Worm (Caenorhabditis elegans) whole organism, dauer: Measurements from ENCODE around the gene F58B4.7.

Source experiments
- unc-62 ChIP-seq: sonication (generic microtip); optimal IDR thresholded peaks from 2 replicates; lab custom pipeline; 2017; ENCODE audit warnings: missing biosample characterization, missing genetic modification reagents, missing genetic modification characterization

F58B4.7 gene

ce11 chrV:10947930-10948329, 24.8 kb upstream of the F58B4.7 start, which contains the start of gene F17C11.2:
TSS of gene F17C11.2 (plus strand) at chrV:10948230.
- TF ChIP-seq unc-62 (GFP tag; lab: Kevin White, UChicago) = no peak

DNA sequence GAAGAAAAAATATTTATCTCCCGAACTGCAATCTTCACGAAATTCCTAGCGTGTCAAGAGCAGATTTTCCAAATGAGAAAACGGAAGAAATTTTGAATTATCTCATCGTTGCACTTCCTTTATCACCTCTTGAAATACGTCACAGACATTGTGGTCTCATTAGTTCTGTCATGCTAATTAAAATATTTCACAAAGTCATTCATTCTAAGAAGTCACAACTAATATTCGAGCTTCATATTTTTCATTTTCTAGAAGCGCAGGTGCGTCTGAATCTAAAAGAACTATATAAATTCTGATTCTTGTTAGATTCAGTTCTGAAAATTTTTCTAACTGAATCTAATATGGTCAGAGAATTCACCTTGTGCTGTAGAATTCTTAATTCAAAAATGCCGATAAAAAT, 24.1 kb upstream of the F58B4.7 start:
- no peak for TF ChIP-seq unc-62 (GFP tag; lab: Kevin White, UChicago)

ce11 chrV:10944903-10945302, 21.8 kb upstream of the F58B4.7 start:
- TF ChIP-seq unc-62 (GFP tag; lab: Kevin White, UChicago) = no peak

- TF ChIP-seq unc-62 (GFP tag; lab: Kevin White, UChicago) = no peak
These were observed 19.0 kb upstream of the F58B4.7 start, which contains the start of gene zip-9 for ce11 chrV:10942161-10942560. TSS of gene zip-9 (plus strand) at chrV:10942461.

ce11 chrV:10941150-10941549, 18.0 kb upstream of the F58B4.7 start, which contains the start of gene F17C11.26:
TSS of gene F17C11.26 (plus strand) at chrV:10941450.
- no peak for TF ChIP-seq unc-62 (GFP tag; lab: Kevin White, UChicago)

DNA sequence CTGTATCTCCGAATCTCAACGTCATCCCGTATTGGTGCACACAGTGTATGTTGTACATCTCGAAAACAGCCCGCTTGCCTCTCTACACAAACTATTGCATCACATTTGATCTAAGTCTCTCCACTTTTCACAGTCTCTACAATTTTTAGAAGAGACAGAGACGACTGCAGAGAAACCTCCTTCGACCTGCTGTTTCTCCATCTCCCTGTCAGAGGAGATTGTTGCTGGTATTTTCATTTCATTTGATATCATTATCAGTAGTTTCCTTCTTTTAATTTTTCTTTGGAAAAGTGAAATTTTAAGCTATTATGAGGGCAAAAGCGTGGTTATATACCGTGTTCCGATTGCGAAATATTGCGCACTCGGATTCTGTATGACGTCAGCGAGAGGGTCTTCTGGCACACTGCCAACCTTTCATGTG, 17.5 kb upstream of the F58B4.7 start:
- TF ChIP-seq unc-62 (GFP tag; lab: Kevin White, UChicago) = no peak

ce11 chrV:10939990-10940570, 17.0 kb upstream of the F58B4.7 start:
- no peak for TF ChIP-seq unc-62 (GFP tag; lab: Kevin White, UChicago)

ce11 chrV:10938739-10939138, 15.6 kb upstream of the F58B4.7 start, which contains the start of gene F17C11.11:
TSS of gene F17C11.11 (minus strand) at chrV:10938817.
- TF ChIP-seq unc-62 (GFP tag; lab: Kevin White, UChicago) = no peak

DNA sequence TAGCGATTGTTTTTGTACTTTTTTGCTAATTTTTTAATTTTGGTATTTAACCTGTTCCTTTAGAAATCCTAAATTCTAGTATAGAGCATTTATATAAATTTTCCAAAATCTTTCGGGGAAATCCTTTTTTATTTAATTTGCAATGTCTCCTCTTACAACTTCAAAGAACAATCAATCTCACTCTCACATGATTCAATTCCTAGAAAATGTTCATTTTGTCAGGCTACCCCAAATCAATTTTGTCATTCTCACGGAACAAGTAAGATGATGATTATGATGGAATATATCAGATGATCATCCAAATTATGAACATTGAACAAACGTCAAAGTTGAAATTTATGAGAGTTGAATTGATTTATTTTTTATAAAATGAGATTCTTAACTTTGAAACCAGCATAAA, 14.2 kb upstream of the F58B4.7 start:
- no peak for TF ChIP-seq unc-62 (GFP tag; lab: Kevin White, UChicago)

- no peak for TF ChIP-seq unc-62 (GFP tag; lab: Kevin White, UChicago)
These were observed 13.6 kb upstream of the F58B4.7 start, which contains the start of gene F17C11.12 for ce11 chrV:10936681-10937080. TSS of gene F17C11.12 (minus strand) at chrV:10936920.

- no peak for TF ChIP-seq unc-62 (GFP tag; lab: Kevin White, UChicago)
These were observed 9.3 kb upstream of the F58B4.7 start, which contains the start of gene F58B4.5 for ce11 chrV:10932411-10932810. TSS of gene F58B4.5 (plus strand) at chrV:10932693.

ce11 chrV:10931189-10931588, 8.1 kb upstream of the F58B4.7 start, which contains the start of gene scvp-1:
TSS of gene scvp-1 (minus strand) at chrV:10931289.
- TF ChIP-seq unc-62 (GFP tag; lab: Kevin White, UChicago) = no peak

DNA sequence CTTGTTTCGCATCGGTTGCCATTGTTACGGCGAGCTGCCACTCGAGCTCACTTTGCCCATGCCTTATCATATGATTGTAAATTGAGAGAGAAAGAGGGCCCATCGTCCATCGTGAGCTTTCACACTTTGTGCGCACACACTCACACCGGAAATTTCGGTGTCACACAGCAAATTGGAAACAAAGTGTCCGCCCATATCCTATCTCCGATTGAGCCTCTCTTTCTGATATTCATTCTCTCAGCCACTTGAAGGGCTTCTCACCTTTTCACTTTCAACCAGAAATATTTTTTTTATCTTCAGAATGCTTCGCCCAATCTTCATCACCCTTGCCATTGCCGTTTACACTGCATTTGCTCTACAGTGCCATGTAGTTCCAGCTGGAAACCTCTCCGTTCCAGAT, 6.4 kb upstream of the F58B4.7 start, which contains the start of gene F58B4.3:
TSS of gene F58B4.3 (plus strand) at position 301 of the 400 bp plus-strand sequence.
- no peak for TF ChIP-seq unc-62 (GFP tag; lab: Kevin White, UChicago)

ce11 chrV:10925658-10926057, 2.5 kb upstream of the F58B4.7 start:
- no peak for TF ChIP-seq unc-62 (GFP tag; lab: Kevin White, UChicago)

DNA sequence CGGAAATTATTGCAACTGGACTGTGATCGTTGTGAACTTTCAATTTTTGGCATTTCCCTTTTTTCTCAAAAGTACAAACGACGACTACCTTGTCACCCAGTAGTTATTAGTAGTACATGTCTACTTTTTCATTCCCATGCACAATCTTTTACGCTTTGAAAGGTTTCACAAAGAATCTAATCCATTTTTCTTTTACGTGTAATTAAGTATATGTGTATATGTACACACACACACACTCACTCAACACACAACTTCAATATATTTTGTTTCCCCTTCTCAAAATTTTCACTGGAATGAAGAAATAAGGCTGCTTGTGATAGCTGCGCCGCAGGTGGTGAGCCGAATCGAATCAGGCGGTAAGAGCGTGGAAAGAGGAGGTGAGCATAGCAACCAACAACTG, 1.6 kb upstream of the F58B4.7 start, which contains the start of gene F58B4.6:
TSS of gene F58B4.6 (plus strand) at position 301 of the 400 bp plus-strand sequence.
- no peak for TF ChIP-seq unc-62 (GFP tag; lab: Kevin White, UChicago)

ce11 chrV:10921747-10922146, 1.4 kb downstream of the F58B4.7 start, which contains the start of gene nas-31:
TSS of gene nas-31 (minus strand) at chrV:10921847.
- TF ChIP-seq unc-62 (GFP tag; lab: Kevin White, UChicago) = no peak

DNA sequence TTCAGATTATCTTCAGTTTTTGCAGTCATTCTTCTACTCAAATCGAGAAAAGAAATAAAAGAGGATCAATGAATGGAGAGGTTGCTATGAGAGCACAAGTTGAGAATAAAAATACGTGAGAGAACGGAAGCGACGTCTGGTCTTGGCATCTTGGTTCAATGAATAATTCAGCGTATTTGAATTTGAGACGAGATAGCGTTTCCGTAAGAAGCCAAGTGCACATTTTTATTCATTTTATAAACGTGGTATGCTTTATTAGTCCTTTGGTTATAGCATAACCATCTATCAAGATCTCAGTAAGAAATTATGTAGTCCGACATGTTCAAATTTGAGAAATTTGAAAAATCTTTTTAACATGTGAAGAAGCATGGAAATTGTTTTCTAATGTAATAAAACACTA, 4.8 kb downstream of the F58B4.7 start, which contains the start of gene F58B4.2:
TSS of gene F58B4.2 (minus strand) at position 101 of the 400 bp plus-strand sequence.
- no peak for TF ChIP-seq unc-62 (GFP tag; lab: Kevin White, UChicago)
